Worm (Caenorhabditis elegans) whole organism, young adult: ENCODE measurements around the gene sri-31.

Experiments
- C06A6.2 ChIP-seq: fragments of 200-800 bp; sonication (Bioruptor generic); conservative IDR thresholded peaks from 2 replicates; pipeline ENCODE4 v1.3.6; 2022; ENCODE audit warnings: missing genetic modification characterization, missing compliant biosample characterization
- K11D2.4 ChIP-seq: fragments of 200-800 bp; sonication (Bioruptor generic); IDR thresholded peaks from 2 replicates; pipeline ENCODE4 v1.3.6; 2022; ENCODE audit warnings: missing genetic modification reagents, missing genetic modification characterization, missing compliant biosample characterization
- Y56A3A.18 ChIP-seq: fragments of 200-800 bp; sonication (Bioruptor generic); IDR thresholded peaks from 2 replicates; pipeline ENCODE4 v1.3.6; 2022; ENCODE audit warnings: missing genetic modification reagents, missing genetic modification characterization, missing compliant biosample characterization
- dox-1 ChIP-seq: fragments of 200-800 bp; sonication (Bioruptor generic); IDR thresholded peaks from 2 replicates; pipeline ENCODE4 v1.3.6; 2022; ENCODE audit warnings: missing genetic modification reagents, missing genetic modification characterization, missing compliant biosample characterization
- dpl-1 ChIP-seq: fragments of 150-350 bp; optimal IDR thresholded peaks from 2 replicates; lab custom pipeline; 2014; ENCODE audit warnings: missing biosample characterization, missing genetic modification reagents, missing genetic modification characterization
- egl-18 ChIP-seq: fragments of 200-800 bp; sonication (Bioruptor generic); IDR thresholded peaks from 2 replicates; pipeline ENCODE4 v1.3.6; 2022; ENCODE audit warnings: missing genetic modification reagents, missing genetic modification characterization, missing compliant biosample characterization
- ets-4 ChIP-seq: fragments of 200-800 bp; sonication (Bioruptor generic); optimal IDR thresholded peaks from 2 replicates; lab custom pipeline; 2018; ENCODE audit warnings: mild to moderate bottlenecking, missing genetic modification characterization, missing compliant biosample characterization
- him-1 ChIP-seq: sonication (generic microtip); optimal IDR thresholded peaks from 2 replicates; lab custom pipeline; 2016; ENCODE audit warnings: missing genotype, missing genetic modification reagents, missing genetic modification characterization, missing compliant biosample characterization
- hrde-1 ChIP-seq: sonication (generic microtip); optimal IDR thresholded peaks from 2 replicates; lab custom pipeline; 2016; ENCODE audit warnings: missing genetic modification characterization, mild to moderate bottlenecking, missing compliant biosample characterization, moderate library complexity, missing genotype, missing genetic modification reagents, borderline replicate concordance
- madf-6 ChIP-seq: fragments of 200-800 bp; sonication (Bioruptor generic); IDR thresholded peaks from 2 replicates; pipeline ENCODE4 v1.3.6; 2022; ENCODE audit warnings: missing genetic modification reagents, missing genetic modification characterization, missing compliant biosample characterization
- mcd-1 ChIP-seq: fragments of 200-800 bp; sonication (Bioruptor generic); IDR thresholded peaks from 2 replicates; pipeline ENCODE4 v1.3.6; 2022; ENCODE audit warnings: missing genetic modification reagents, missing genetic modification characterization, missing compliant biosample characterization
- nhr-90 ChIP-seq: sonication (generic microtip); optimal IDR thresholded peaks from 2 replicates; lab custom pipeline; 2016; ENCODE audit warnings: missing genotype, mild to moderate bottlenecking, missing genetic modification characterization, missing compliant biosample characterization
- snpc-4 ChIP-seq, 5 experiments: fragments of 150-350 bp in 1 of 5; sonication (generic microtip) in 4 of 5; optimal IDR thresholded peaks; 2 replicates each; lab custom pipeline; 2014 to 2018; ENCODE audit warnings: missing genetic modification characterization in 5 of 5, missing biosample characterization in 3 of 5, antibody characterized with exemption in 2 of 5, mild to moderate bottlenecking in 2 of 5, missing compliant biosample characterization in 2 of 5, missing genotype in 2 of 5, moderate library complexity in 2 of 5, missing genetic modification reagents in 1 of 5

DNA sequence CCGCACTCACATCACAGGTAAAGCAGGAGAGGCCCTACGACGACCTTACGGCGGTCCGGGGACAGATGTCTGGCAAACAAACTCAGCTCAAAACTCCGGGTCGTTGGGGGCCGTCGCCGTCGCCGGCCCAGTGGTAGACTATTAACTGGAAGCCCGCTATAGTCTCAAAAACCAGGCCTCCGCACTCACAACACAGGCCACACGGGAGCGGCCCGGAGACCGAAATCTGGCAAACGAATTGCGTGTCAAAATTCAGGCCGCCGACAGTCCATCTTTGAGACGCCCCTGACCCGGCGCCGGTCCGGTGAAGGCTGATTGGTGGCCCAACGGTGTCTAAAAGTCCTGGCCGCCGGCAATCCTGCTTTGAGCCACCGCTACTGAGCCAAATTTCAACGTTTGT, 5.4 kb upstream of the sri-31 start:
- no peak for TF ChIP-seq snpc-4 (GFP tag; optimal IDR thresholded peaks at IDR 0.05; lab: Kevin White, UChicago)
- no peak for TF ChIP-seq snpc-4 (tag; optimal IDR thresholded peaks at IDR 0.05; lab: Kevin White, UChicago)
- no peak for TF ChIP-seq C06A6.2 (GFP tag; lab: Robert Waterston, UW)
- no peak for TF ChIP-seq Y56A3A.18
- TF ChIP-seq egl-18 = no peak
- TF ChIP-seq madf-6 = no peak
- TF ChIP-seq dpl-1 (GFP tag; lab: Kevin White, UChicago) = no peak
- TF ChIP-seq dox-1 (GFP tag; lab: Robert Waterston, UW) = no peak
- TF ChIP-seq hrde-1 (tag; lab: Kevin White, UChicago) = no peak
- no peak for TF ChIP-seq him-1 (tag; lab: Kevin White, UChicago)
- TF ChIP-seq mcd-1 (GFP tag; lab: Robert Waterston, UW) = no peak
- no peak for TF ChIP-seq nhr-90 (tag; lab: Kevin White, UChicago)
- TF ChIP-seq K11D2.4 (GFP tag; lab: Robert Waterston, UW) = no peak
- TF ChIP-seq ets-4 = no peak
